Fruit fly (Drosophila melanogaster) whole organism, embryonic: ENCODE data around the gene CG9302.

Source experiments
- CG10543 ChIP-seq: fragments of 200-800 bp; sonication (Bioruptor generic); optimal IDR thresholded peaks from 3 replicates; lab custom pipeline; 2017; ENCODE audit warnings: missing biosample characterization, mild to moderate bottlenecking, missing genetic modification characterization, moderate library complexity
- CG10959 ChIP-seq: fragments of 200-800 bp; sonication (Bioruptor generic); IDR thresholded peaks from 2 replicates; pipeline ENCODE4 v1.3.6; 2022; ENCODE audit warnings: missing biosample characterization, missing genetic modification characterization
- CG11085 ChIP-seq: fragments of 200-800 bp; sonication (Bioruptor generic); IDR thresholded peaks from 2 replicates; pipeline ENCODE4 v1.3.6; 2022; ENCODE audit warnings: missing biosample characterization, missing genetic modification characterization
- CG11398 ChIP-seq: fragments of 200-800 bp; sonication (Bioruptor generic); optimal IDR thresholded peaks from 2 replicates; lab custom pipeline; 2016; ENCODE audit warnings: missing biosample characterization, missing genetic modification characterization
- CG11696 ChIP-seq: fragments of 200-800 bp; sonication (Bioruptor generic); IDR thresholded peaks from 2 replicates; pipeline ENCODE4 v1.3.6; 2022; ENCODE audit warnings: missing biosample characterization, missing genetic modification characterization
- CG12219 ChIP-seq: fragments of 200-800 bp; sonication (Bioruptor generic); optimal IDR thresholded peaks from 3 replicates; lab custom pipeline; 2018; ENCODE audit warnings: missing biosample characterization, mild to moderate bottlenecking, missing genetic modification characterization
- CG14667 ChIP-seq: fragments of 200-800 bp; sonication (Bioruptor generic); IDR thresholded peaks from 2 replicates; pipeline ENCODE4 v1.3.6; 2022; ENCODE audit warnings: missing biosample characterization, missing genetic modification characterization
- CG17385 ChIP-seq: fragments of 200-800 bp; sonication (Bioruptor generic); optimal IDR thresholded peaks from 3 replicates; lab custom pipeline; 2018; ENCODE audit warnings: missing biosample characterization, mild to moderate bottlenecking, missing genetic modification characterization
- CG2116 ChIP-seq: fragments of 200-800 bp; sonication (Bioruptor generic); optimal IDR thresholded peaks from 3 replicates; lab custom pipeline; 2018; ENCODE audit warnings: missing biosample characterization, mild to moderate bottlenecking, missing genetic modification characterization
- CG30020 ChIP-seq: fragments of 200-800 bp; optimal IDR thresholded peaks from 2 replicates; lab custom pipeline; 2019; ENCODE audit warnings: missing biosample characterization, mild to moderate bottlenecking, missing genetic modification characterization, moderate library complexity
- CG4328 ChIP-seq: fragments of 200-800 bp; sonication (Bioruptor generic); optimal IDR thresholded peaks from 3 replicates; lab custom pipeline; 2017; ENCODE audit warnings: missing biosample characterization, missing genetic modification reagents, missing genetic modification characterization
- CG5180 ChIP-seq: fragments of 200-800 bp; sonication (Bioruptor generic); optimal IDR thresholded peaks from 3 replicates; lab custom pipeline; 2017; ENCODE audit warnings: missing biosample characterization, missing genetic modification characterization, mild to moderate bottlenecking, moderate library complexity, missing genetic modification reagents
- CG6683 ChIP-seq: fragments of 200-800 bp; sonication (Bioruptor generic); optimal IDR thresholded peaks from 2 replicates; lab custom pipeline; 2017; ENCODE audit warnings: missing biosample characterization, mild to moderate bottlenecking, missing genetic modification characterization, missing genetic modification reagents
- CG8089 ChIP-seq: fragments of 200-800 bp; sonication (Bioruptor generic); optimal IDR thresholded peaks from 3 replicates; lab custom pipeline; 2016; ENCODE audit warnings: missing biosample characterization, missing genetic modification characterization
- CG9797 ChIP-seq: fragments of 200-800 bp; sonication (Bioruptor generic); optimal IDR thresholded peaks from 3 replicates; lab custom pipeline; 2018; ENCODE audit warnings: missing biosample characterization, mild to moderate bottlenecking, missing genetic modification characterization
- Dbx ChIP-seq: fragments of 200-800 bp; sonication (Bioruptor generic); IDR thresholded peaks from 3 replicates; pipeline ENCODE4 v1.3.6; 2022; ENCODE audit warnings: missing biosample characterization, missing genetic modification characterization
- Dp ChIP-seq: fragments of 200-800 bp; sonication (Bioruptor generic); optimal IDR thresholded peaks from 2 replicates; lab custom pipeline; 2018; ENCODE audit warnings: missing biosample characterization, mild to moderate bottlenecking, missing genetic modification characterization, moderate library complexity
- E2f1 ChIP-seq: fragments of 200-800 bp; sonication (Bioruptor generic); IDR thresholded peaks from 2 replicates; pipeline ENCODE4 v1.3.6; 2022; ENCODE audit warnings: missing biosample characterization, missing genetic modification characterization
- Fer1 ChIP-seq: fragments of 200-800 bp; sonication (Bioruptor generic); optimal IDR thresholded peaks from 2 replicates; lab custom pipeline; 2017; ENCODE audit warnings: missing biosample characterization, mild to moderate bottlenecking, missing genetic modification characterization
- Hr51 ChIP-seq, 2 experiments: fragments of 200-800 bp; sonication (Bioruptor generic); optimal IDR thresholded peaks; 2 replicates in 1 of 2; 3 replicates in 1 of 2; lab custom pipeline; 2016 to 2018; ENCODE audit warnings: missing biosample characterization in 2 of 2, missing genetic modification characterization in 2 of 2, mild to moderate bottlenecking in 1 of 2, moderate library complexity in 1 of 2
- MBD-R2 ChIP-seq: fragments of 200-800 bp; sonication (Bioruptor generic); IDR thresholded peaks from 2 replicates; pipeline ENCODE4 v1.3.6; 2022; ENCODE audit warnings: missing biosample characterization, missing genetic modification characterization
- MTF-1 ChIP-seq: fragments of 200-800 bp; sonication (Bioruptor generic); optimal IDR thresholded peaks from 2 replicates; lab custom pipeline; 2018; ENCODE audit warnings: missing biosample characterization, mild to moderate bottlenecking, missing genetic modification characterization, borderline replicate concordance
- Med ChIP-seq: fragments of 200-800 bp; sonication (Bioruptor generic); peaks from one replicate; lab custom pipeline; 2016; ENCODE audit warnings: missing biosample characterization, missing genetic modification characterization, mild to moderate bottlenecking, inconsistent platforms, moderate library complexity
- Myb ChIP-seq: fragments of 200-800 bp; sonication (Bioruptor generic); optimal IDR thresholded peaks from 2 replicates; lab custom pipeline; 2016; ENCODE audit warnings: missing biosample characterization, missing genetic modification characterization
- NFAT ChIP-seq: fragments of 200-800 bp; sonication (Bioruptor generic); IDR thresholded peaks from 2 replicates; pipeline ENCODE4 v1.3.6; 2022; ENCODE audit warnings: missing biosample characterization, missing genetic modification characterization
- NK7.1 ChIP-seq: fragments of 200-800 bp; sonication (Bioruptor generic); optimal IDR thresholded peaks from 3 replicates; lab custom pipeline; 2016; ENCODE audit warnings: missing biosample characterization, missing genetic modification characterization
- Nf-YC ChIP-seq: fragments of 200-800 bp; optimal IDR thresholded peaks from 3 replicates; lab custom pipeline; 2019; ENCODE audit warnings: missing biosample characterization, mild to moderate bottlenecking, missing genetic modification characterization, moderate library complexity
- Scr ChIP-seq: fragments of 200-800 bp; sonication (Bioruptor generic); IDR thresholded peaks from 2 replicates; pipeline ENCODE4 v1.3.6; 2022; ENCODE audit warnings: missing biosample characterization, missing genetic modification characterization; ENCODE audit not compliant: partially characterized antibody
- Spps ChIP-seq: fragments of 200-800 bp; sonication (Bioruptor generic); optimal IDR thresholded peaks from 2 replicates; lab custom pipeline; 2018; ENCODE audit warnings: missing biosample characterization, mild to moderate bottlenecking, missing genetic modification characterization
- Xbp1 ChIP-seq: fragments of 200-800 bp; sonication (Bioruptor generic); optimal IDR thresholded peaks from 3 replicates; lab custom pipeline; 2016; ENCODE audit warnings: missing biosample characterization, mild to moderate bottlenecking, missing genetic modification characterization
- YL-1 ChIP-seq: fragments of 200-800 bp; sonication (Bioruptor generic); optimal IDR thresholded peaks from 3 replicates; lab custom pipeline; 2017; ENCODE audit warnings: missing biosample characterization, mild to moderate bottlenecking, missing genetic modification characterization
- ab ChIP-seq: fragments of 200-800 bp; sonication (Bioruptor generic); optimal IDR thresholded peaks from 2 replicates; lab custom pipeline; 2016; ENCODE audit warnings: missing biosample characterization, missing genetic modification characterization
- abd-A ChIP-seq: fragments of 200-800 bp; sonication (Bioruptor generic); optimal IDR thresholded peaks from 3 replicates; lab custom pipeline; 2019; ENCODE audit warnings: missing biosample characterization, mild to moderate bottlenecking, missing genetic modification characterization, moderate library complexity
- aop ChIP-seq: fragments of 200-800 bp; sonication (Bioruptor generic); IDR thresholded peaks from 2 replicates; pipeline ENCODE4 v1.3.6; 2022; ENCODE audit warnings: missing biosample characterization, missing genetic modification characterization
- bsh ChIP-seq, 2 experiments: fragments of 200-800 bp; sonication (Bioruptor generic); optimal IDR thresholded peaks; 2 replicates each; lab custom pipeline; 2017 to 2018; ENCODE audit warnings: mild to moderate bottlenecking in 2 of 2, missing biosample characterization in 2 of 2, missing genetic modification characterization in 2 of 2, moderate library complexity in 1 of 2
- da ChIP-seq: fragments of 200-800 bp; sonication (Bioruptor generic); optimal IDR thresholded peaks from 2 replicates; lab custom pipeline; 2016; ENCODE audit warnings: missing biosample characterization, missing genetic modification characterization
- dysf ChIP-seq: fragments of 200-800 bp; sonication (Bioruptor generic); IDR thresholded peaks from 3 replicates; pipeline ENCODE4 v1.3.6; 2022; ENCODE audit warnings: missing biosample characterization, missing genetic modification characterization
- eve ChIP-seq, 2 experiments: fragments of >200 bp; optimal IDR thresholded peaks; 2 replicates each; lab custom pipeline; 2017; ENCODE audit warnings: missing biosample characterization in 2 of 2, missing genetic modification characterization in 2 of 2
- gcm ChIP-seq: fragments of 200-800 bp; sonication (Bioruptor generic); optimal IDR thresholded peaks from 2 replicates; lab custom pipeline; 2019; ENCODE audit warnings: missing biosample characterization, mild to moderate bottlenecking, missing genetic modification characterization, moderate library complexity
- gro ChIP-seq: fragments of 200-800 bp; sonication (Bioruptor generic); optimal IDR thresholded peaks from 2 replicates; lab custom pipeline; 2016; ENCODE audit warnings: missing biosample characterization, missing genetic modification characterization
- hb ChIP-seq: fragments of 200-800 bp; sonication (Bioruptor generic); IDR thresholded peaks from 3 replicates; pipeline ENCODE4 v1.3.6; 2022; ENCODE audit warnings: missing biosample characterization, missing genetic modification characterization; ENCODE audit not compliant: partially characterized antibody
- luna ChIP-seq: fragments of 200-800 bp; sonication (Bioruptor generic); optimal IDR thresholded peaks from 2 replicates; lab custom pipeline; 2016; ENCODE audit warnings: missing biosample characterization, missing genetic modification characterization
- nau ChIP-seq: fragments of 200-800 bp; sonication (Bioruptor generic); optimal IDR thresholded peaks from 3 replicates; lab custom pipeline; 2017; ENCODE audit warnings: missing biosample characterization, mild to moderate bottlenecking, missing genetic modification characterization, missing genetic modification reagents
- pnt ChIP-seq: fragments of 200-800 bp; sonication (Bioruptor generic); optimal IDR thresholded peaks from 3 replicates; lab custom pipeline; 2016; ENCODE audit warnings: missing biosample characterization, missing genetic modification characterization
- prd ChIP-seq, 3 experiments: fragments of >200 bp in 2 of 3; fragments of 200-800 bp in 1 of 3; sonication (Bioruptor generic) in 1 of 3; optimal IDR thresholded peaks in 2 of 3; IDR thresholded peaks in 1 of 3; 2 replicates in 2 of 3; 3 replicates in 1 of 3; pipeline versions ENCODE4 v1.3.6 to Lab custom; 2017 to 2022; ENCODE audit warnings: missing biosample characterization in 1 of 3, missing genetic modification characterization in 1 of 3
- pum ChIP-seq: fragments of 200-800 bp; sonication (Bioruptor generic); optimal IDR thresholded peaks from 2 replicates; lab custom pipeline; 2016; ENCODE audit warnings: missing biosample characterization, missing genetic modification characterization
- sisA ChIP-seq: fragments of 200-800 bp; sonication (Bioruptor generic); IDR thresholded peaks from 2 replicates; pipeline ENCODE4 v1.3.6; 2022; ENCODE audit warnings: missing biosample characterization, missing genetic modification characterization
- unc-4 ChIP-seq: fragments of 200-800 bp; sonication (Bioruptor generic); IDR thresholded peaks from 2 replicates; pipeline ENCODE4 v1.3.6; 2022; ENCODE audit warnings: missing biosample characterization, missing genetic modification characterization; ENCODE audit not compliant: partially characterized antibody
- zfh1 ChIP-seq: fragments of 200-800 bp; sonication (Bioruptor generic); IDR thresholded peaks from 3 replicates; pipeline ENCODE4 v1.3.6; 2022; ENCODE audit warnings: missing biosample characterization, missing genetic modification characterization

CG9302 gene

dm6 chr2L:13378488-13378964 is at the start of gene CG9302, which contains the start of gene beta'COP (continued):
- TF ChIP-seq CG30020 (tag; lab: Kevin White, UChicago) (peak; percentile 69), bsh (GFP tag; optimal IDR thresholded peaks at IDR 0.05; lab: Kevin White, UChicago) (peak; percentile 29 to 42), sisA (peak; percentile 58), Dp (GFP tag; lab: Kevin White, UChicago) (peak; percentile 5), Spps (peak; percentile 12), MBD-R2 (GFP tag; lab: Robert Waterston, UW) (peak; percentile 66), CG17385 (peak; percentile 95), MTF-1 (no peak), Dbx (peak; percentile 80), zfh1 (peak; percentile 60; the same call in 1 of the 3 replicates), NFAT (GFP tag; lab: Robert Waterston, UW) (no peak), Med (GFP tag; lab: Kevin White, UChicago) (peak; percentile 84), nau (GFP tag; lab: Kevin White, UChicago) (no peak), CG6683 (peak; percentile 14), E2f1 (GFP tag; lab: Robert Waterston, UW) (no peak), Scr (GFP tag; lab: Robert Waterston, UW) (peak; percentile 80), CG11398 (GFP tag; lab: Kevin White, UChicago) (no peak), eve (GFP tag; optimal IDR thresholded peaks at IDR 0.05; lab: Kevin White, UChicago) (no peak), ab (GFP tag; lab: Kevin White, UChicago) (peak; percentile 3), pnt (GFP tag; lab: Kevin White, UChicago) (no peak), pum (GFP tag; lab: Kevin White, UChicago) (peak; percentile 47), da (no peak), Nf-YC (tag; lab: Kevin White, UChicago) (peak; percentile 79), aop (GFP tag; lab: Robert Waterston, UW) (no peak), CG9797 (GFP tag; lab: Kevin White, UChicago) (peak; percentile 32), CG14667 (GFP tag; lab: Robert Waterston, UW) (no peak), dysf (GFP tag; lab: Robert Waterston, UW) (peak; percentile 68; the same call in 2 of the 3 replicates), Xbp1 (GFP tag; lab: Kevin White, UChicago) (peak; percentile 83), prd (optimal IDR thresholded peaks at IDR 0.05; lab: Kevin White, UChicago) (no peak), prd (GFP tag; IDR thresholded peaks at IDR 0.05; lab: Robert Waterston, UW) (peak; percentile 75; the same call in 2 of the 3 replicates), CG2116 (GFP tag; lab: Kevin White, UChicago) (peak; percentile 85), luna (GFP tag; lab: Kevin White, UChicago) (peak; percentile 19), Fer1 (GFP tag; lab: Kevin White, UChicago) (peak; percentile 60), hb (GFP tag; lab: Robert Waterston, UW) (0 out of 3 replicates have a peak, but pooled peaks have one; percentile 21), abd-A (tag; lab: Kevin White, UChicago) (no peak), CG10959 (GFP tag; lab: Robert Waterston, UW) (no peak), CG8089 (GFP tag; lab: Kevin White, UChicago) (no peak), Myb (GFP tag; lab: Kevin White, UChicago) (no peak), CG10543 (peak; percentile 84), NK7.1 (GFP tag; lab: Kevin White, UChicago) (no peak), CG12219 (GFP tag; lab: Kevin White, UChicago) (no peak), CG11696 (no peak), Hr51 (GFP tag; optimal IDR thresholded peaks at IDR 0.05; lab: Kevin White, UChicago) (peak in 1 of 2 experiments; percentile 38), unc-4 (GFP tag; lab: Robert Waterston, UW) (peak; percentile 71), gro (peak; percentile 28), CG11085 (GFP tag; lab: Robert Waterston, UW) (peak; percentile 50; the same call in 1 of the 2 replicates), YL-1 (GFP tag; lab: Kevin White, UChicago) (peak; percentile 73), CG4328 (GFP tag; lab: Kevin White, UChicago) (peak; percentile 66), CG5180 (GFP tag; lab: Kevin White, UChicago) (no peak), gcm (GFP tag; lab: Kevin White, UChicago) (no peak)
